Worm (Caenorhabditis elegans) whole organism, L3 larva: ENCODE data around the gene nhr-190.

Source experiments
- R02D3.7 ChIP-seq: fragments of 150-350 bp; optimal IDR thresholded peaks from 2 replicates; lab custom pipeline; 2014; ENCODE audit warnings: missing biosample characterization, missing genetic modification characterization
- aly-2 ChIP-seq: fragments of 150-350 bp; optimal IDR thresholded peaks from 2 replicates; lab custom pipeline; 2014; ENCODE audit warnings: missing biosample characterization, missing genetic modification characterization
- ceh-16 ChIP-seq: sonication (generic microtip); optimal IDR thresholded peaks from 2 replicates; lab custom pipeline; 2017; ENCODE audit warnings: missing biosample characterization, missing genetic modification characterization
- ceh-28 ChIP-seq: fragments of 150-350 bp; optimal IDR thresholded peaks from 2 replicates; lab custom pipeline; 2014; ENCODE audit warnings: missing biosample characterization, missing genetic modification reagents, missing genetic modification characterization
- ceh-82 ChIP-seq: fragments of 150-350 bp; optimal IDR thresholded peaks from 2 replicates; lab custom pipeline; 2014; ENCODE audit warnings: missing biosample characterization, missing genetic modification characterization
- daf-12 ChIP-seq: fragments of 150-350 bp; optimal IDR thresholded peaks from 2 replicates; lab custom pipeline; 2014; ENCODE audit warnings: missing biosample characterization, missing genetic modification reagents, missing genetic modification characterization
- egl-27 ChIP-seq: sonication (generic microtip); optimal IDR thresholded peaks from 4 replicates; lab custom pipeline; 2017; ENCODE audit warnings: missing biosample characterization, missing genetic modification reagents, missing genetic modification characterization
- egl-5 ChIP-seq: fragments of 150-350 bp; optimal IDR thresholded peaks from 2 replicates; lab custom pipeline; 2017; ENCODE audit warnings: missing biosample characterization, missing genetic modification reagents, missing genetic modification characterization, inconsistent platforms
- elt-1 ChIP-seq: fragments of 150-350 bp; optimal IDR thresholded peaks from 2 replicates; lab custom pipeline; 2014; ENCODE audit warnings: missing biosample characterization, missing genetic modification characterization
- elt-2 ChIP-seq: sonication (generic microtip); optimal IDR thresholded peaks from 2 replicates; lab custom pipeline; 2016; ENCODE audit warnings: missing genetic modification reagents, mild to moderate bottlenecking, missing genetic modification characterization, missing compliant biosample characterization
- eor-1 ChIP-seq, 2 experiments: fragments of 150-350 bp; optimal IDR thresholded peaks; 2 replicates each; lab custom pipeline; 2014 to 2018; ENCODE audit warnings: missing biosample characterization in 2 of 2, missing genetic modification characterization in 2 of 2
- fkh-2 ChIP-seq: fragments of 150-350 bp; optimal IDR thresholded peaks from 2 replicates; lab custom pipeline; 2014; ENCODE audit warnings: missing biosample characterization, missing genetic modification reagents, missing genetic modification characterization
- fos-1 ChIP-seq: fragments of 150-350 bp; optimal IDR thresholded peaks from 2 replicates; lab custom pipeline; 2014; ENCODE audit warnings: missing biosample characterization, missing genetic modification characterization
- hmg-11 ChIP-seq: sonication (generic microtip); optimal IDR thresholded peaks from 2 replicates; lab custom pipeline; 2016; ENCODE audit warnings: missing genetic modification characterization, missing compliant biosample characterization
- lin-15B ChIP-seq: fragments of 150-350 bp; optimal IDR thresholded peaks from 2 replicates; lab custom pipeline; 2014; ENCODE audit warnings: missing biosample characterization, missing genetic modification characterization
- lin-39 ChIP-seq: fragments of 150-350 bp; optimal IDR thresholded peaks from 2 replicates; lab custom pipeline; 2018; ENCODE audit warnings: missing biosample characterization, missing genetic modification reagents, missing genetic modification characterization
- mdl-1 ChIP-seq: fragments of 150-350 bp; optimal IDR thresholded peaks from 2 replicates; lab custom pipeline; 2014; ENCODE audit warnings: missing biosample characterization, missing genetic modification characterization
- nfya-1 ChIP-seq: sonication (generic microtip); optimal IDR thresholded peaks from 2 replicates; lab custom pipeline; 2017; ENCODE audit warnings: missing genetic modification characterization, mild to moderate bottlenecking, missing compliant biosample characterization, antibody characterized with exemption, moderate library complexity; ENCODE audit not compliant: insufficient read depth
- nhr-11 ChIP-seq: fragments of 150-350 bp; optimal IDR thresholded peaks from 2 replicates; lab custom pipeline; 2014; ENCODE audit warnings: missing biosample characterization, missing genetic modification characterization
- nhr-12 ChIP-seq: fragments of 150-350 bp; optimal IDR thresholded peaks from 2 replicates; lab custom pipeline; 2014; ENCODE audit warnings: missing biosample characterization, missing genetic modification characterization
- nhr-23 ChIP-seq: fragments of 150-350 bp; optimal IDR thresholded peaks from 2 replicates; lab custom pipeline; 2014; ENCODE audit warnings: missing biosample characterization, missing genetic modification reagents, missing genetic modification characterization
- nhr-237 ChIP-seq: fragments of 150-350 bp; optimal IDR thresholded peaks from 2 replicates; lab custom pipeline; 2014; ENCODE audit warnings: missing biosample characterization, missing genetic modification characterization
- nhr-25 ChIP-seq: sonication (generic microtip); optimal IDR thresholded peaks from 2 replicates; lab custom pipeline; 2017; ENCODE audit warnings: missing biosample characterization, missing genetic modification characterization
- nhr-43 ChIP-seq: sonication (generic microtip); optimal IDR thresholded peaks from 2 replicates; lab custom pipeline; 2016; ENCODE audit warnings: mild to moderate bottlenecking, missing genetic modification characterization, missing compliant biosample characterization; ENCODE audit not compliant: poor library complexity, severe bottlenecking
- nhr-76 ChIP-seq: fragments of 150-350 bp; sonication (generic microtip); optimal IDR thresholded peaks from 5 replicates; lab custom pipeline; 2014; ENCODE audit warnings: missing biosample characterization, missing genetic modification characterization
- nhr-77 ChIP-seq: fragments of 150-350 bp; optimal IDR thresholded peaks from 2 replicates; lab custom pipeline; 2014; ENCODE audit warnings: missing biosample characterization, missing genetic modification characterization
- pha-4 ChIP-seq: fragments of 150-350 bp; optimal IDR thresholded peaks from 2 replicates; lab custom pipeline; 2014; ENCODE audit warnings: missing biosample characterization, missing genetic modification reagents, missing genetic modification characterization
- pqm-1 ChIP-seq: fragments of 150-350 bp; optimal IDR thresholded peaks from 2 replicates; lab custom pipeline; 2017; ENCODE audit warnings: missing biosample characterization, missing genetic modification characterization, inconsistent platforms
- sea-2 ChIP-seq: fragments of 150-350 bp; sonication (generic microtip); optimal IDR thresholded peaks from 4 replicates; lab custom pipeline; 2014; ENCODE audit warnings: missing biosample characterization, missing genetic modification reagents, missing genetic modification characterization
- skn-1 ChIP-seq: fragments of 150-350 bp; optimal IDR thresholded peaks from 2 replicates; lab custom pipeline; 2014; ENCODE audit warnings: missing biosample characterization, missing genetic modification characterization
- snpc-4 ChIP-seq: fragments of 150-350 bp; optimal IDR thresholded peaks from 2 replicates; lab custom pipeline; 2014; ENCODE audit warnings: missing biosample characterization, missing genetic modification characterization
- unc-39 ChIP-seq: sonication (generic microtip); optimal IDR thresholded peaks from 4 replicates; lab custom pipeline; 2017; ENCODE audit warnings: missing biosample characterization, missing genetic modification characterization
- unc-62 ChIP-seq: fragments of 150-350 bp; sonication (generic microtip); optimal IDR thresholded peaks from 4 replicates; lab custom pipeline; 2014; ENCODE audit warnings: missing biosample characterization, missing genetic modification reagents, missing genetic modification characterization
- zag-1 ChIP-seq: fragments of 150-350 bp; optimal IDR thresholded peaks from 2 replicates; lab custom pipeline; 2014; ENCODE audit warnings: missing biosample characterization, missing genetic modification characterization
- ztf-11 ChIP-seq: fragments of 150-350 bp; optimal IDR thresholded peaks from 2 replicates; lab custom pipeline; 2014; ENCODE audit warnings: missing biosample characterization, missing genetic modification characterization
- ztf-4 ChIP-seq: fragments of 150-350 bp; optimal IDR thresholded peaks from 2 replicates; lab custom pipeline; 2014; ENCODE audit warnings: missing biosample characterization, missing genetic modification characterization

The nhr-190 gene

DNA sequence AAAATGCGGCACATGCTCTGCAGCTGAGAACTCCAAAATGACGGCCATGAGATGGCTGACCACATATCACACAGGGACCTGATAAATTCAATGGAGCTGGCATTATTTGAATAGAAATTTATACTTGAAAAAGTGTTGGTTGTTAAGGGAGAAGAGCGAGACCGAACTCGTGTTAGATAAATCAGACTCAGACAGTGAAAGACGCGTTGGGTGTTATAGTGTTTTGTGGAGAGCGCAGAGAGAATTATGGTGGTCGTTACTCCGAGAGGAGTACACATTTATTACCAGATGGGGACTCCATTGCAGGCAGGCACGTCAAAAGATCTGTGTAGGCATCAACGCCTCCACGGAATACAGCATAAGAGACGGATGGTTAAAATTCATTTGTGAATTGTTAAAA, at the start of gene nhr-190:
Gene nhr-190, minus strand, starts transcription at position 175 of the 400 bp plus-strand sequence.
- no peak for TF ChIP-seq sea-2 (GFP tag; lab: Kevin White, UChicago)
- TF ChIP-seq daf-12 (tag; lab: Kevin White, UChicago) = no peak
- no peak for TF ChIP-seq mdl-1
- no peak for TF ChIP-seq pha-4 (tag; lab: Kevin White, UChicago)
- peak; percentile 17 for TF ChIP-seq lin-39 (tag; lab: Kevin White, UChicago)
- no peak for TF ChIP-seq nhr-25
- TF ChIP-seq zag-1 = no peak
- no peak for TF ChIP-seq nhr-43 (tag; lab: Kevin White, UChicago)
- TF ChIP-seq skn-1 (tag; lab: Kevin White, UChicago) = no peak
- TF ChIP-seq hmg-11 = peak; percentile 41
- TF ChIP-seq ceh-16 (tag; lab: Kevin White, UChicago) = no peak
- no peak for TF ChIP-seq nhr-11 (tag; lab: Kevin White, UChicago)
- TF ChIP-seq nhr-76 = no peak
- TF ChIP-seq nfya-1 (tag; lab: Kevin White, UChicago) = no peak
- TF ChIP-seq ceh-28 (tag; lab: Kevin White, UChicago) = no peak
- no peak for TF ChIP-seq unc-39 (tag; lab: Kevin White, UChicago)
- no peak for TF ChIP-seq nhr-23
- no peak for TF ChIP-seq unc-62 (GFP tag; lab: Kevin White, UChicago)
- no peak for TF ChIP-seq nhr-77 (tag; lab: Kevin White, UChicago)
- TF ChIP-seq egl-5 (tag; lab: Kevin White, UChicago) = peak; percentile 29
- TF ChIP-seq aly-2 (tag; lab: Kevin White, UChicago) = no peak
- TF ChIP-seq ztf-11 (tag; lab: Kevin White, UChicago) = no peak
- no peak for TF ChIP-seq R02D3.7 (tag; lab: Kevin White, UChicago)
- TF ChIP-seq nhr-237 (tag; lab: Kevin White, UChicago) = no peak
- TF ChIP-seq ztf-4 (tag; lab: Kevin White, UChicago) = no peak
- no peak for TF ChIP-seq fos-1 (tag; lab: Kevin White, UChicago)

ce11 chrV:689538-689937, 46.8 kb upstream of the nhr-190 start:
- TF ChIP-seq mdl-1 (no peak), hmg-11 (no peak), nhr-12 (tag; lab: Kevin White, UChicago) (no peak), ceh-82 (tag; lab: Kevin White, UChicago) (no peak), egl-27 (no peak), snpc-4 (tag; lab: Kevin White, UChicago) (no peak), skn-1 (tag; lab: Kevin White, UChicago) (no peak), sea-2 (GFP tag; lab: Kevin White, UChicago) (no peak), unc-62 (GFP tag; lab: Kevin White, UChicago) (no peak), eor-1 (tag; optimal IDR thresholded peaks at IDR 0.05; lab: Kevin White, UChicago) (no peak), ztf-4 (tag; lab: Kevin White, UChicago) (no peak), nhr-77 (tag; lab: Kevin White, UChicago) (no peak), fkh-2 (tag; lab: Kevin White, UChicago) (no peak), lin-15B (tag; lab: Kevin White, UChicago) (no peak), nhr-76 (no peak), unc-39 (tag; lab: Kevin White, UChicago) (no peak), lin-39 (tag; lab: Kevin White, UChicago) (no peak), elt-1 (tag; lab: Kevin White, UChicago) (no peak), ztf-11 (tag; lab: Kevin White, UChicago) (no peak), aly-2 (tag; lab: Kevin White, UChicago) (no peak)
- TF ChIP-seq, all 47 proteins: peak for 0

DNA sequence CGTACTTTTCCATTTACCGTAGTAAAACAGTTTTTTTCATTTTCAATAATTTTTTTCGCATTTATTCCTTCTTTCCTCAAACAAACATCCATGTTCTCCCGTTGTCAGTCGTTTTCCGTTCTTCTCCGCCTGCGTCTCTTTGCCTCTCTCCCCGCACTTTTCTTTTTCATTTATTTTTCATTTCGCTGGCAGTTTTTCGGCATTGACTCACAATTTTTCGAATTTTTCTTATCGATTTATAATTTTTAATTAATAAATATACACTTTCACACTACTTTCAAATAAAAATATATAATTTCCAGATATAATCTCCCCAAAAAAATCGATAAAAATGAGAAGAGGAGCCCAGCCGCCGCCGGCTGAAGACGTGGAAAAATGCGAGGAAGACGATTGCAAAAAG, 44.7 kb upstream of the nhr-190 start, which contains the start of gene H25P19.1:
Gene H25P19.1, plus strand, starts transcription at position 301 of the 400 bp plus-strand sequence.
- TF ChIP-seq nhr-43 (tag; lab: Kevin White, UChicago) = no peak
- no peak for TF ChIP-seq nhr-12 (tag; lab: Kevin White, UChicago)
- TF ChIP-seq sea-2 (GFP tag; lab: Kevin White, UChicago) = no peak
- no peak for TF ChIP-seq egl-5 (tag; lab: Kevin White, UChicago)

ce11 chrV:683858-684257, 41.1 kb upstream of the nhr-190 start, which contains the start of gene F31F4.1:
Gene F31F4.1, plus strand, starts transcription at chrV:684060.
- TF ChIP-seq pqm-1 (peak; percentile 44), elt-2 (tag; lab: Kevin White, UChicago) (peak; percentile 66), aly-2 (tag; lab: Kevin White, UChicago) (no peak)
- TF ChIP-seq, all 47 proteins: peak for 2
